Fruit fly (Drosophila melanogaster) whole organism, wandering third instar larva: ENCODE data around the gene CG32086.

Experiments
- CG32264 ChIP-seq: fragments of 200-800 bp; sonication (Bioruptor generic); optimal IDR thresholded peaks from 2 replicates; lab custom pipeline; 2016; ENCODE audit warnings: missing biosample characterization, missing genetic modification characterization
- GATAd ChIP-seq: sonication (Bioruptor generic); optimal IDR thresholded peaks from 2 replicates; lab custom pipeline; 2016; ENCODE audit warnings: missing biosample characterization, missing genetic modification characterization
- Hnf4 ChIP-seq: fragments of 200-800 bp; sonication (Bioruptor generic); optimal IDR thresholded peaks from 2 replicates; lab custom pipeline; 2016; ENCODE audit warnings: missing biosample characterization, mild to moderate bottlenecking, missing genetic modification characterization
- Hr83 ChIP-seq: fragments of 200-300 bp; sonication (Bioruptor generic); optimal IDR thresholded peaks from 2 replicates; lab custom pipeline; 2016; ENCODE audit warnings: missing biosample characterization, mild to moderate bottlenecking, missing genetic modification characterization, moderate library complexity; ENCODE audit not compliant: poor library complexity, severe bottlenecking
- Rel ChIP-seq, 2 experiments: fragments of 200-800 bp; sonication (Bioruptor generic) in 1 of 2; optimal IDR thresholded peaks; 2 replicates in 1 of 2; 3 replicates in 1 of 2; lab custom pipeline; 2016 to 2019; ENCODE audit warnings: mild to moderate bottlenecking in 2 of 2, missing biosample characterization in 2 of 2, missing genetic modification characterization in 2 of 2, moderate library complexity in 1 of 2

dm6 chr3L:11599255-11599654 lies 15.4 kb upstream of the CG32086 start:
- TF ChIP-seq GATAd (GFP tag; lab: Kevin White, UChicago) (no peak), Hr83 (GFP tag; lab: Kevin White, UChicago) (no peak), CG32264 (GFP tag; lab: Kevin White, UChicago) (no peak), Rel (GFP tag; optimal IDR thresholded peaks at IDR 0.05; lab: Kevin White, UChicago) (no peak), Rel (tag; optimal IDR thresholded peaks at IDR 0.05; lab: Kevin White, UChicago) (no peak), Hnf4 (GFP tag; lab: Kevin White, UChicago) (no peak)
